Fruit fly (Drosophila melanogaster) whole organism, adult: ENCODE measurements around the gene CG33181.

Experiments
- CG11617 ChIP-seq: fragments of 200-800 bp; sonication (Bioruptor generic); optimal IDR thresholded peaks from 2 replicates; lab custom pipeline; 2017; ENCODE audit warnings: mild to moderate bottlenecking, missing biosample characterization, missing genetic modification reagents, missing genetic modification characterization
- CG12768 ChIP-seq: fragments of 200-800 bp; sonication (Bioruptor generic); optimal IDR thresholded peaks from 2 replicates; lab custom pipeline; 2017; ENCODE audit warnings: missing biosample characterization, missing genetic modification characterization, mild to moderate bottlenecking, moderate library complexity, missing genetic modification reagents
- CG14711 ChIP-seq: fragments of 200-800 bp; sonication (Bioruptor generic); optimal IDR thresholded peaks from 2 replicates; lab custom pipeline; 2018; ENCODE audit warnings: missing biosample characterization, mild to moderate bottlenecking, missing genetic modification characterization, moderate library complexity
- CG1620 ChIP-seq: fragments of 200-800 bp; sonication (Bioruptor generic); optimal IDR thresholded peaks from 2 replicates; lab custom pipeline; 2016; ENCODE audit warnings: missing biosample characterization, missing genetic modification characterization
- CG33017 ChIP-seq: fragments of 200-800 bp; sonication (Bioruptor generic); optimal IDR thresholded peaks from 2 replicates; lab custom pipeline; 2018; ENCODE audit warnings: missing biosample characterization, mild to moderate bottlenecking, missing genetic modification characterization, moderate library complexity
- CG5204 ChIP-seq: fragments of 200-800 bp; sonication (Bioruptor generic); optimal IDR thresholded peaks from 2 replicates; lab custom pipeline; 2016; ENCODE audit warnings: missing biosample characterization, missing genetic modification characterization
- CG7045 ChIP-seq: fragments of 200-800 bp; sonication (Bioruptor generic); optimal IDR thresholded peaks from 2 replicates; lab custom pipeline; 2017; ENCODE audit warnings: missing biosample characterization, mild to moderate bottlenecking, missing genetic modification characterization
- CG7101 ChIP-seq: fragments of 200-800 bp; sonication (Bioruptor generic); optimal IDR thresholded peaks from 2 replicates; lab custom pipeline; 2018; ENCODE audit warnings: missing biosample characterization, mild to moderate bottlenecking, missing genetic modification characterization, moderate library complexity
- Clk ChIP-seq: fragments of 200-800 bp; sonication (Bioruptor generic); optimal IDR thresholded peaks from 2 replicates; lab custom pipeline; 2017; ENCODE audit warnings: missing biosample characterization, missing genetic modification characterization
- Crg-1 ChIP-seq: fragments of 200-800 bp; sonication (Bioruptor generic); optimal IDR thresholded peaks from 2 replicates; lab custom pipeline; 2016; ENCODE audit warnings: missing biosample characterization, missing genetic modification characterization
- Hr96 ChIP-seq: fragments of 200-800 bp; sonication (Bioruptor generic); optimal IDR thresholded peaks from 2 replicates; lab custom pipeline; 2016; ENCODE audit warnings: missing biosample characterization, missing genetic modification characterization
- Mnt ChIP-seq: fragments of 200-800 bp; sonication (Bioruptor generic); optimal IDR thresholded peaks from 2 replicates; lab custom pipeline; 2016; ENCODE audit warnings: missing biosample characterization, mild to moderate bottlenecking, missing genetic modification characterization
- bab1 ChIP-seq: fragments of 200-800 bp; sonication (Bioruptor generic); optimal IDR thresholded peaks from 3 replicates; lab custom pipeline; 2019; ENCODE audit warnings: missing biosample characterization, mild to moderate bottlenecking, missing genetic modification characterization, moderate library complexity
- cic ChIP-seq: fragments of 200-800 bp; sonication (Bioruptor generic); optimal IDR thresholded peaks from 2 replicates; lab custom pipeline; 2017; ENCODE audit warnings: missing biosample characterization, mild to moderate bottlenecking, missing genetic modification characterization, moderate library complexity
- cnc ChIP-seq, 2 experiments: fragments of >200 bp; optimal IDR thresholded peaks; 2 replicates each; lab custom pipeline; 2017
- kay ChIP-seq: fragments of 200-800 bp; sonication (Bioruptor generic); peaks from one replicate; lab custom pipeline; 2016; ENCODE audit warnings: missing biosample characterization, missing genetic modification characterization, borderline replicate concordance
- ovo ChIP-seq: fragments of 200-800 bp; sonication (Bioruptor generic); optimal IDR thresholded peaks from 2 replicates; lab custom pipeline; 2016; ENCODE audit warnings: missing biosample characterization, missing genetic modification characterization
- pad ChIP-seq: fragments of 200-800 bp; sonication (Bioruptor generic); optimal IDR thresholded peaks from 3 replicates; lab custom pipeline; 2017; ENCODE audit warnings: missing biosample characterization, missing genetic modification characterization, mild to moderate bottlenecking, moderate library complexity, missing genetic modification reagents
- tj ChIP-seq: fragments of 200-800 bp; sonication (Bioruptor generic); optimal IDR thresholded peaks from 3 replicates; lab custom pipeline; 2017; ENCODE audit warnings: missing biosample characterization, mild to moderate bottlenecking, missing genetic modification characterization, moderate library complexity
- toe ChIP-seq: fragments of 200-800 bp; sonication (Bioruptor generic); optimal IDR thresholded peaks from 2 replicates; lab custom pipeline; 2016; ENCODE audit warnings: missing biosample characterization, missing genetic modification characterization

The CG33181 gene

DNA sequence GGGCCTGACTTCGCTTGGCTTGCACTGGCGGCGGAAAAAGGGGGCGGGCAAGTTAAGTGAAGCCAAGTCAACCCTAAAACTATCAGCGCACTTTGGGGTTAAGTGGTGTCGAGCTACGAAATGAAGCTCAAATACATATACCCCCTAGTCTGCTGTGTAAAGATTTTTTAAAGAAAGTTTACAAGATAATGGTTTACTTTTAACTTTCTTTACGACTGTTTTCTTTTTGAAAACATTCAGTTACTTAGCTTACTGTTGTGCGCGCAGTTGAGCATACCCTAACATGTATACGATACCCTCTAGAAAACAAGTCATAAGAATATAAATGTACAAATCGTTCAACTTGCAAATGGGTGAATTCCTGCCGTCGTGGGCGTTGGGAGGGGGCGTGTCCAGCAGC, 53.6 kb downstream of the CG33181 start:
- no peak for TF ChIP-seq CG33017
- TF ChIP-seq Clk: no peak
- TF ChIP-seq pad (GFP tag; lab: Kevin White, UChicago): no peak
- no peak for TF ChIP-seq tj
- TF ChIP-seq CG12768: no peak
- no peak for TF ChIP-seq Hr96
- TF ChIP-seq CG5204: no peak
- TF ChIP-seq cic (GFP tag; lab: Kevin White, UChicago): no peak
- no peak for TF ChIP-seq CG7045 (GFP tag; lab: Kevin White, UChicago)

- TF ChIP-seq ovo (no peak), toe (GFP tag; lab: Kevin White, UChicago) (no peak), CG7101 (tag; lab: Kevin White, UChicago) (no peak), CG12768 (no peak), Crg-1 (GFP tag; lab: Kevin White, UChicago) (no peak), CG5204 (no peak), CG11617 (GFP tag; lab: Kevin White, UChicago) (no peak), Mnt (GFP tag; lab: Kevin White, UChicago) (no peak), Clk (no peak), kay (GFP tag; lab: Kevin White, UChicago) (no peak), CG1620 (GFP tag; lab: Kevin White, UChicago) (no peak), pad (GFP tag; lab: Kevin White, UChicago) (no peak)
Observed at dm6 chrX:8554303-8554702, 65.2 kb downstream of the CG33181 start.

- TF ChIP-seq CG14711 (tag; lab: Kevin White, UChicago): peak; percentile 77
- peak; percentile 52 for TF ChIP-seq CG12768
- peak; percentile 90 for TF ChIP-seq Mnt (GFP tag; lab: Kevin White, UChicago)
- TF ChIP-seq CG5204: no peak
- peak; percentile 6 for TF ChIP-seq Clk
- peak; percentile 75 for TF ChIP-seq CG11617 (GFP tag; lab: Kevin White, UChicago)
- TF ChIP-seq Crg-1 (GFP tag; lab: Kevin White, UChicago): peak; percentile 79
- TF ChIP-seq CG7045 (GFP tag; lab: Kevin White, UChicago): peak; percentile 28
- TF ChIP-seq Hr96: no peak
- peak; percentile 80 for TF ChIP-seq CG1620 (GFP tag; lab: Kevin White, UChicago)
- peak; percentile 88 for TF ChIP-seq bab1
- peak; percentile 37 for TF ChIP-seq CG33017
- TF ChIP-seq CG7101 (tag; lab: Kevin White, UChicago): peak; percentile 82
- TF ChIP-seq cic (GFP tag; lab: Kevin White, UChicago): peak; percentile 20
- TF ChIP-seq kay (GFP tag; lab: Kevin White, UChicago): peak; percentile 55
- peak; percentile 59 for TF ChIP-seq tj
- no peak for TF ChIP-seq cnc (optimal IDR thresholded peaks at IDR 0.05; lab: Kevin White, UChicago)
- no peak for TF ChIP-seq toe (GFP tag; lab: Kevin White, UChicago)
- TF ChIP-seq pad (GFP tag; lab: Kevin White, UChicago): peak; percentile 68
- TF ChIP-seq ovo: peak; percentile 74
Observed at dm6 chrX:8558762-8559172, 69.6 kb downstream of the CG33181 start, which contains the start of gene IntS4. TSS of gene IntS4 (minus strand) at chrX:8558781.

dm6 chrX:8560087-8560999, 71.2 kb downstream of the CG33181 start, which contains the start of the genes CG12112 and Trf4-1:
TSS of gene CG12112 (minus strand) at chrX:8560192.
TSS of gene Trf4-1 (plus strand) at chrX:8560322.
- TF ChIP-seq Clk: no peak
- TF ChIP-seq pad (GFP tag; lab: Kevin White, UChicago): no peak
- TF ChIP-seq Mnt (GFP tag; lab: Kevin White, UChicago): peak; percentile 86
- TF ChIP-seq CG11617 (GFP tag; lab: Kevin White, UChicago): no peak
- TF ChIP-seq cnc (optimal IDR thresholded peaks at IDR 0.05; lab: Kevin White, UChicago): no peak
- TF ChIP-seq tj: no peak
- TF ChIP-seq CG1620 (GFP tag; lab: Kevin White, UChicago): peak; percentile 72
- TF ChIP-seq bab1: peak; percentile 26
- peak; percentile 50 for TF ChIP-seq toe (GFP tag; lab: Kevin White, UChicago)
- TF ChIP-seq CG5204: peak; percentile 47
- TF ChIP-seq CG12768: no peak
- peak; percentile 17 for TF ChIP-seq CG7101 (tag; lab: Kevin White, UChicago)
- no peak for TF ChIP-seq Hr96
- TF ChIP-seq kay (GFP tag; lab: Kevin White, UChicago): peak; percentile 94
- TF ChIP-seq CG14711 (tag; lab: Kevin White, UChicago): peak; percentile 23
- no peak for TF ChIP-seq ovo
- no peak for TF ChIP-seq CG33017
- no peak for TF ChIP-seq CG7045 (GFP tag; lab: Kevin White, UChicago)
- TF ChIP-seq Crg-1 (GFP tag; lab: Kevin White, UChicago): peak; percentile 10
- TF ChIP-seq cic (GFP tag; lab: Kevin White, UChicago): no peak

DNA sequence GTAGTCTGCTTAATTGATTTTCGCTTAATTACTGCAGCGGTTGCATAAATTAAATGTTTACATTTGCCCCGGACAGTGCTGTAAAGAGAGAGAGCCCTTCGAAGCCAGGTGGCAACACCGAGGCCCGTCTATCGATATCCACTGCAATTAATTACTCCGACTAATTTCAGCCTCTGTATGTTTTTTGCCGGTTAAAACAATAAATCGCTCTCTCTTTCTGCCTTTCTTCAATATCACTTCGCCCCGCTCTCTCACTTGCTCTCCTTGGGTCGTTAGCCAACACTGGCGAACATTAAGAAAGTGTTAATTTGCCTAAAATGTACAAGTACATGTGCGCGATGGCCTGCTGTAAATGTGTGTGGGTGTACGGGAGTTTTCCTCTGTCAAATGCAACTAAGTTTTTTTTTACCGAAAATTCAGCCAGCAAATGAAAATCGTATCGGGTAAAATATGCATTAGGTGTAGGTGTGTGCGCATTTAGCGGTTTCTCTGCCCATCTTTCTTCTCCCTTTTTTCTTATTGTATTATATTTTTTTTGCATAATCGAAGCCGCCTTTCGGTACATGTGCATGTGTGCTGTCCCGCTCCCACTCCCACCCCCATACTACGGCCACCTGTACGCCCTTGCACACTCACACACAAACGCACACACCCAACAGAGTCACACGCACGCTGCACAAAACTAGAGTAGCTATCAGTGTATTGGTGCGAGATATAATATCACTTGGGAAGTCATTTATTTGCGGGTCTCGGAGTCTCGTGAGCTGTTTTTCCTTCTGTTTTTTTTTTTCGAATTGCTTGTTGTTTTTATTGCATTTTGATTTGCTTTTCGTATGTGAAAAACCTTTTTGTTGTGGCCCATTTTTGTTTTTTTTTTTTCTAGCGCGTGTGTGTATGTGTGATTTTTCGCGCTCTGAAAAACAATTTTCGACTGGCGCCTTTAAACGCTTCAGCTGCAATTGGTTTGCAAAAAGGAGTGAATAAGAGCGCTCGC, 72.6 kb downstream of the CG33181 start:
- TF ChIP-seq Hr96: no peak
- TF ChIP-seq CG7101 (tag; lab: Kevin White, UChicago): peak; percentile 74
- peak; percentile 65 for TF ChIP-seq pad (GFP tag; lab: Kevin White, UChicago)
- no peak for TF ChIP-seq kay (GFP tag; lab: Kevin White, UChicago)
- peak; percentile 94 for TF ChIP-seq tj
- peak; percentile 21 for TF ChIP-seq ovo
- TF ChIP-seq CG5204: no peak
- TF ChIP-seq Crg-1 (GFP tag; lab: Kevin White, UChicago): peak; percentile 87
- peak; percentile 59 for TF ChIP-seq CG12768
- TF ChIP-seq CG1620 (GFP tag; lab: Kevin White, UChicago): peak; percentile 61
- peak; percentile 57 for TF ChIP-seq CG14711 (tag; lab: Kevin White, UChicago)
- peak; percentile 99 for TF ChIP-seq Mnt (GFP tag; lab: Kevin White, UChicago)
- TF ChIP-seq cic (GFP tag; lab: Kevin White, UChicago): peak; percentile 95
- TF ChIP-seq CG7045 (GFP tag; lab: Kevin White, UChicago): no peak
- no peak for TF ChIP-seq bab1
- peak; percentile 0 for TF ChIP-seq CG11617 (GFP tag; lab: Kevin White, UChicago)
- peak; percentile 9 for TF ChIP-seq CG33017
- no peak for TF ChIP-seq Clk
